Fruit fly (Drosophila melanogaster) S2 (cell line): ENCODE data around the gene PIG-Wb.

Experiments used
- CG8478 ChIP-seq: fragments of >200 bp; optimal IDR thresholded peaks from 2 replicates; lab custom pipeline; 2018
- CTCF ChIP-seq, 2 experiments: fragments of >200 bp; optimal IDR thresholded peaks; 2 replicates each; lab custom pipeline; 2018

DNA sequence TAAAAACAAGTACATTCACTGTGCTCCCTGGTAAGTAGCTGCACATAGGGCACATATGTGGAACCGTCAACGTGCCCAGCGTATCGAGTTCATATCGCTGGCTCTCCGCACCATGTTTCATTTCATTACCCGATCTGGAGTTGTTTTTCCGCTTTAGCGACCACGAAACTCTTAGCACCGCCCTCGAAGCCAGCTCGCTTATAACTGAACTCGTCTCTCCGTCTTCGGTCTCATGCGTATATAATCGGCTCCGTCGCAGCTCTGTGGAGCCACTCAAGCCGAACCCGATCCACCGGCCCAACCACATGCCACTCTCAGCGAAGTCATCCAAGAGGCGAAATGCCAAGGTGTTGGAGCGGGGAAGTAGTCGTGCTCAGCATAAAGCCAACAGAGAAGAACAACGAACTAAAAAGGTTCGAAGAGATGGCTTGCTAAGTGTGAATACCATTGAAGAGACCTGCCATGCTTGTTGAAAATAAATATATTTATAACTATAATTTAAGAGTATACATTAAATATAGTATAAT lies 17.6 kb upstream of the PIG-Wb start, which contains the start of gene Cht2:
- no peak for TF ChIP-seq CTCF (optimal IDR thresholded peaks at IDR 0.05; lab: Kevin White, UChicago)
- no peak for TF ChIP-seq CG8478 (lab: Kevin White, UChicago)
